Worm (Caenorhabditis elegans) whole organism, mixed stage, embryonic: Measurements from ENCODE around the gene F12A10.8.

Source experiments
- M03D4.4 ChIP-seq: sonication (generic microtip); optimal IDR thresholded peaks from 2 replicates; lab custom pipeline; 2017; ENCODE audit warnings: mild to moderate bottlenecking, missing genetic modification characterization, missing compliant biosample characterization
- bed-3 ChIP-seq: fragments of 200-800 bp; sonication (Bioruptor generic); optimal IDR thresholded peaks from 3 replicates; lab custom pipeline; 2018; ENCODE audit warnings: mild to moderate bottlenecking, missing genetic modification characterization, moderate library complexity, missing compliant biosample characterization
- blmp-1 ChIP-seq: fragments of 150-350 bp; optimal IDR thresholded peaks from 2 replicates; lab custom pipeline; 2014; ENCODE audit warnings: missing biosample characterization, missing genetic modification characterization
- ceh-39 ChIP-seq: fragments of 150-350 bp; optimal IDR thresholded peaks from 2 replicates; lab custom pipeline; 2014; ENCODE audit warnings: missing biosample characterization, missing genetic modification characterization
- ceh-83 ChIP-seq: fragments of 200-800 bp; sonication (Bioruptor generic); optimal IDR thresholded peaks from 2 replicates; lab custom pipeline; 2018; ENCODE audit warnings: mild to moderate bottlenecking, missing genetic modification characterization, missing compliant biosample characterization
- ces-1 ChIP-seq: fragments of 150-350 bp; optimal IDR thresholded peaks from 2 replicates; lab custom pipeline; 2014; ENCODE audit warnings: missing biosample characterization, missing genetic modification reagents, missing genetic modification characterization
- drap-1 ChIP-seq: fragments of 200-800 bp; sonication (Bioruptor generic); optimal IDR thresholded peaks from 3 replicates; lab custom pipeline; 2018; ENCODE audit warnings: mild to moderate bottlenecking, missing genetic modification characterization, missing compliant biosample characterization
- elt-1 ChIP-seq: sonication (generic microtip); optimal IDR thresholded peaks from 2 replicates; lab custom pipeline; 2017; ENCODE audit warnings: missing genetic modification characterization, mild to moderate bottlenecking, missing compliant biosample characterization, antibody characterized with exemption, moderate library complexity, borderline replicate concordance; ENCODE audit not compliant: insufficient read depth
- elt-3 ChIP-seq: fragments of 150-350 bp; optimal IDR thresholded peaks from 2 replicates; lab custom pipeline; 2014; ENCODE audit warnings: missing biosample characterization, missing genetic modification characterization
- flh-1 ChIP-seq: fragments of 200-800 bp; sonication (Bioruptor generic); optimal IDR thresholded peaks from 2 replicates; lab custom pipeline; 2018; ENCODE audit warnings: mild to moderate bottlenecking, missing genetic modification characterization, moderate library complexity, missing compliant biosample characterization
- ham-2 ChIP-seq: fragments of 200-800 bp; sonication (Bioruptor generic); optimal IDR thresholded peaks from 2 replicates; lab custom pipeline; 2018; ENCODE audit warnings: mild to moderate bottlenecking, missing genetic modification characterization, missing compliant biosample characterization
- lin-13 ChIP-seq: fragments of 150-350 bp; optimal IDR thresholded peaks from 2 replicates; lab custom pipeline; 2014; ENCODE audit warnings: missing biosample characterization, missing genetic modification characterization
- lin-32 ChIP-seq: fragments of 200-800 bp; sonication (Bioruptor generic); optimal IDR thresholded peaks from 2 replicates; lab custom pipeline; 2018; ENCODE audit warnings: mild to moderate bottlenecking, missing genetic modification characterization, missing compliant biosample characterization
- mab-5 ChIP-seq: fragments of 150-350 bp; optimal IDR thresholded peaks from 2 replicates; lab custom pipeline; 2014; ENCODE audit warnings: missing biosample characterization, missing genetic modification characterization
- mep-1 ChIP-seq: fragments of 150-350 bp; optimal IDR thresholded peaks from 2 replicates; lab custom pipeline; 2017; ENCODE audit warnings: missing biosample characterization, missing genetic modification reagents, missing genetic modification characterization, inconsistent platforms
- mls-2 ChIP-seq: sonication (generic microtip); optimal IDR thresholded peaks from 2 replicates; lab custom pipeline; 2016; ENCODE audit warnings: mild to moderate bottlenecking, missing genetic modification characterization, moderate library complexity, missing compliant biosample characterization
- nhr-12 ChIP-seq: fragments of 150-350 bp; optimal IDR thresholded peaks from 2 replicates; lab custom pipeline; 2014; ENCODE audit warnings: missing biosample characterization, missing genetic modification characterization
- nhr-2 ChIP-seq: fragments of 150-350 bp; optimal IDR thresholded peaks from 2 replicates; lab custom pipeline; 2014; ENCODE audit warnings: missing biosample characterization, missing genetic modification characterization
- nhr-28 ChIP-seq: fragments of 150-350 bp; optimal IDR thresholded peaks from 2 replicates; lab custom pipeline; 2014; ENCODE audit warnings: missing biosample characterization, missing genetic modification characterization
- pha-4 ChIP-seq: fragments of 150-350 bp; optimal IDR thresholded peaks from 2 replicates; lab custom pipeline; 2018; ENCODE audit warnings: missing biosample characterization, missing genetic modification reagents, missing genetic modification characterization
- sem-2 ChIP-seq: fragments of 200-800 bp; sonication (Bioruptor generic); optimal IDR thresholded peaks from 2 replicates; lab custom pipeline; 2018; ENCODE audit warnings: mild to moderate bottlenecking, missing genetic modification characterization, missing compliant biosample characterization
- sptf-1 ChIP-seq: sonication (generic microtip); optimal IDR thresholded peaks from 2 replicates; lab custom pipeline; 2017; ENCODE audit warnings: mild to moderate bottlenecking, missing genetic modification characterization, moderate library complexity, missing compliant biosample characterization
- unc-120 ChIP-seq: sonication (generic microtip); optimal IDR thresholded peaks from 2 replicates; lab custom pipeline; 2017; ENCODE audit warnings: missing genetic modification characterization, missing compliant biosample characterization; ENCODE audit not compliant: poor library complexity, severe bottlenecking
- unc-39 ChIP-seq: fragments of 150-350 bp; optimal IDR thresholded peaks from 2 replicates; lab custom pipeline; 2014; ENCODE audit warnings: missing biosample characterization, missing genetic modification characterization
- unc-62 ChIP-seq: fragments of 150-350 bp; optimal IDR thresholded peaks from 2 replicates; lab custom pipeline; 2014; ENCODE audit warnings: missing biosample characterization, missing genetic modification reagents, missing genetic modification characterization
- zip-8 ChIP-seq: fragments of 150-350 bp; optimal IDR thresholded peaks from 2 replicates; lab custom pipeline; 2014; ENCODE audit warnings: missing biosample characterization, missing genetic modification characterization
- ztf-11 ChIP-seq: fragments of 150-350 bp; optimal IDR thresholded peaks from 2 replicates; lab custom pipeline; 2014; ENCODE audit warnings: missing biosample characterization, missing genetic modification characterization

Gene F12A10.8

DNA sequence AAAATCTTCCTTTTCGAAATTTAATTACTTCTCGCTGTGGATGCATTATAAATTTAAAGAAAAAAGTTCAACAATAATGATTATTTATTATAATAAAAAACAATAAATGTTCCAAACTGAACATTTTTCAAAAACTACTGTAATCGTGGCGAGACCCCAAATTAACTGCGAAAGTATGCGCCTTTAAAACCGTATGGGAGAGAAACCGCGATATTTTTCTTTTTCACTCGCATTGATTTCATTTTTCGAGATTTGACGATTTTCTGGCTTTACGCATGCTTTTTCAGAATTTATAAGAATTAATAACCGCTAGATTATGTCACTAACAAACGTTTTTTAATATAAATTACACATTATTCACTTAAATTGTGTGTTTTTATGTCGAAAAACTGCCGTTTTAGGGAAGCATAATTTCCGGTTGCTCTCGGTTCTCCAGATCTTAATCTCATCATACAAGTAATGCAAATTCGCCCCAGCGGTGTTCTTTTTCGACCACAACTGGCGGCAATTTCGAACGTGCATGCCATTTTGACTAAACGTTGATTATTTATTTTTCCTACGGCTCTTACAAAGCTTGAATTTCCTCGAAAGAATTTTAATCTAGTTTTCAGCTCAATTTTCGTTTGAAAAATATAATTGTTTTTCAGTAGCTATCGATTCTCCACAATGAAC is at the start of gene F12A10.8:
Gene F12A10.8 (minus strand): TSS at position 79 of the 672 bp plus-strand sequence.
- no peak for TF ChIP-seq ztf-11 (tag; lab: Kevin White, UChicago)
- TF ChIP-seq ceh-39 (tag; lab: Kevin White, UChicago) = no peak
- TF ChIP-seq elt-1 (tag; lab: Kevin White, UChicago) = peak; percentile 52
- no peak for TF ChIP-seq drap-1
- TF ChIP-seq mls-2 (tag; lab: Kevin White, UChicago) = no peak
- peak; percentile 89 for TF ChIP-seq ces-1 (GFP tag; lab: Kevin White, UChicago)
- TF ChIP-seq unc-62 (GFP tag; lab: Kevin White, UChicago) = no peak

DNA sequence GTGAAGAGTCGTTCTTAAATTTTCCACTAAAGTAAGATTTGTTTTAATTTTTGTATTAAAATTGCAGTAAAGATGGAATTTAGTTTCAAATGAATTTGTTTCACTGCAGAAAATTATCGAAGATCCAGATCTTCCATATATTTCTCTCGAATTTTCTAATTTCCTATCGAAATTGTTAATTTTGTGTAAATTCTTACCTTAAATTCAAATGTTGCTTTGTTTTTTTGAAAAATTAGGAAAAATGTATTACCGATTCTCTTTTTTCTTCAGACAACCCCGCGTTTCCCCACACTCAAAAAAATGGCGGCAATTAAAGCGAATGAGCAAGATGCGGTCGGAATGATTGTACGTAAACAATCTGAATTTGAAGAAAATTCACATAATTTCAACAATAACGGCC is 48.9 kb upstream of the F12A10.8 start, which contains the start of gene C17C3.6:
Gene C17C3.6 (plus strand): TSS at position 301 of the 400 bp plus-strand sequence.
- no peak for TF ChIP-seq elt-1 (tag; lab: Kevin White, UChicago)
- no peak for TF ChIP-seq sptf-1 (tag; lab: Kevin White, UChicago)
- no peak for TF ChIP-seq mab-5 (tag; lab: Kevin White, UChicago)
- TF ChIP-seq bed-3 (GFP tag; lab: Kevin White, UChicago) = no peak
- TF ChIP-seq elt-3 = no peak
- TF ChIP-seq zip-8 = no peak
- TF ChIP-seq unc-120 (tag; lab: Kevin White, UChicago) = no peak
- TF ChIP-seq lin-32 (GFP tag; lab: Kevin White, UChicago) = no peak
- TF ChIP-seq ces-1 (GFP tag; lab: Kevin White, UChicago) = no peak
- TF ChIP-seq pha-4 (tag; lab: Kevin White, UChicago) = no peak
- no peak for TF ChIP-seq nhr-12
- no peak for TF ChIP-seq nhr-2 (tag; lab: Kevin White, UChicago)
- TF ChIP-seq flh-1 = no peak
- no peak for TF ChIP-seq ham-2 (GFP tag; lab: Kevin White, UChicago)
- no peak for TF ChIP-seq unc-39 (tag; lab: Kevin White, UChicago)
- TF ChIP-seq lin-13 (tag; lab: Kevin White, UChicago) = no peak
- TF ChIP-seq blmp-1 (tag; lab: Kevin White, UChicago) = no peak
- no peak for TF ChIP-seq sem-2 (GFP tag; lab: Kevin White, UChicago)

DNA sequence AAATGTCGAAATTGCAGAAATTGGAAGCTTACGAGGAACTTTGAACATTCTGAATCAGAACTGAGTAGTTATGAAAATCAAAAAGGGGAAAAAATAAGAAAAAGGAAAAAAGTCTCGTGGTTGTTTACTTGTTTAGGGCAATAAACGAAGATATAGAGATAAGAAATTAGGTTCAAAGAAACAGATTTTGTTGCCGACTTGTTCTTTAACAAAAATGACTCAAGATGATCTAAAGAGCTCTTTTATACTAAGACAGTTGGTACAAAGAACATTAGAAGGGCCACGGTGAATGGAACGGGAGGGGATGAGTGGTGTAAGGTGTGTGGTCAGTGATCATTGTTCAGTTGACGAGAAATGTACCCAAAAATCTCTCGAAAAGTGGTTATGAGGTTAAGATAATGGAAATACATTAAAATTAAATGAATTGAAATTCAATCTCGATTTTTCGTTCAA is 46.6 kb upstream of the F12A10.8 start, which contains the start of gene acdh-2:
Gene acdh-2 (minus strand): TSS at position 51 of the 453 bp plus-strand sequence.
- TF ChIP-seq elt-3 (no peak), mep-1 (no peak), M03D4.4 (tag; lab: Kevin White, UChicago) (no peak)

DNA sequence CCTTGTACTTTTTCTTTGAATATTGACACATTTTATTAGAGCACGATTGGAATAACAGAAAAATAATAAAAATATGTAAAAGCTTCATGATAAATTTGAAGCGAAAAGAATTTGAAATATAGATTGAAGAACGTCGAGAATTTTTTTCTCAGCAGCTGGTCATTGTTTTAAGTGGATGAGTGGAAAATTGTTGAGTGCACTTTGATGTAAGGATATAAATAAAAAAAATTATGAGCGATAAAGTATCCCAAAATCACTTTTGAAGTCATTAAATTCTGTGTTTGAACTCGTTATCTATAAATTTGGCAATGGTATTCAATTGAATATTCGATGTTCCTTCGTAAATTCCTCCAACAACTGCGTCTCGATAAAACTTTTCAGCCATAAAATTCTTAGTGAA is 43.9 kb upstream of the F12A10.8 start, which contains the start of gene ins-13:
Gene ins-13 (minus strand): TSS at position 101 of the 400 bp plus-strand sequence.
- TF ChIP-seq ces-1 (GFP tag; lab: Kevin White, UChicago) (no peak), unc-120 (tag; lab: Kevin White, UChicago) (no peak), ceh-83 (GFP tag; lab: Kevin White, UChicago) (no peak), mls-2 (tag; lab: Kevin White, UChicago) (no peak), drap-1 (no peak), ceh-39 (tag; lab: Kevin White, UChicago) (no peak), lin-13 (tag; lab: Kevin White, UChicago) (no peak), pha-4 (tag; lab: Kevin White, UChicago) (no peak), ham-2 (GFP tag; lab: Kevin White, UChicago) (no peak), mep-1 (no peak), nhr-2 (tag; lab: Kevin White, UChicago) (no peak), nhr-28 (tag; lab: Kevin White, UChicago) (no peak), unc-62 (GFP tag; lab: Kevin White, UChicago) (no peak)

DNA sequence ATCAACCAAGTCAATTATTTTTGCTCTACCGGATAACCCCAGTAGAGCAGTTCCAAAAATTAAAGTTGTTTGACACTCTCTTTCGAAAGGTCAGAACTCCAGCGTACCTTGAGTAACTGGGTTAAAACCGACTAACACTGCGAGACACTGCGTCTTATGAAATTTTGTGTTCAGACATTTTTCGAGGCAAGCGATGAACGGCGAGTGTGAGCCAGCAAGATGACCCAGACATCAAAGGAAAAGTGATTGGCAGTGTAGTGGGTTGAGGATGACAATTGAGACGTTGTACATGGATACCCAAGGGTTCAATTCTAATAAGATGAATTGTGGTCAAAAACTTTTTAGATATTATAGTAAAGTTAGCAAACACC is 43.3 kb upstream of the F12A10.8 start:
- TF ChIP-seq nhr-2 (tag; lab: Kevin White, UChicago) (peak; percentile 23), lin-32 (GFP tag; lab: Kevin White, UChicago) (no peak)
